Fruit fly (Drosophila melanogaster) whole organism, pupa: ENCODE results near the gene CG46426.

ENCODE experiments used
- CG12605 ChIP-seq: fragments of 200-800 bp; sonication (Bioruptor generic); IDR thresholded peaks from 2 replicates; pipeline ENCODE4 v1.3.6; 2022; ENCODE audit warnings: missing biosample characterization, missing genetic modification characterization
- CG4496 ChIP-seq: fragments of 200-800 bp; sonication (Bioruptor generic); IDR thresholded peaks from 3 replicates; pipeline ENCODE4 v1.3.6; 2022; ENCODE audit warnings: missing biosample characterization, missing genetic modification characterization
- CG8159 ChIP-seq: fragments of 200-800 bp; sonication (Bioruptor generic); optimal IDR thresholded peaks from 3 replicates; lab custom pipeline; 2018; ENCODE audit warnings: missing biosample characterization, mild to moderate bottlenecking, missing genetic modification characterization, moderate library complexity
- D1 ChIP-seq: fragments of 200-800 bp; sonication (Bioruptor generic); optimal IDR thresholded peaks from 2 replicates; lab custom pipeline; 2018; ENCODE audit warnings: missing biosample characterization, mild to moderate bottlenecking, missing genetic modification characterization, moderate library complexity
- EcR ChIP-seq: fragments of 200-800 bp; sonication (Bioruptor generic); optimal IDR thresholded peaks from 3 replicates; lab custom pipeline; 2019; ENCODE audit warnings: missing biosample characterization, missing genetic modification characterization, mild to moderate bottlenecking, moderate library complexity, missing genetic modification reagents
- gl ChIP-seq: fragments of 200-800 bp; sonication (Bioruptor generic); optimal IDR thresholded peaks from 2 replicates; lab custom pipeline; 2018; ENCODE audit warnings: missing biosample characterization, mild to moderate bottlenecking, missing genetic modification characterization

DNA sequence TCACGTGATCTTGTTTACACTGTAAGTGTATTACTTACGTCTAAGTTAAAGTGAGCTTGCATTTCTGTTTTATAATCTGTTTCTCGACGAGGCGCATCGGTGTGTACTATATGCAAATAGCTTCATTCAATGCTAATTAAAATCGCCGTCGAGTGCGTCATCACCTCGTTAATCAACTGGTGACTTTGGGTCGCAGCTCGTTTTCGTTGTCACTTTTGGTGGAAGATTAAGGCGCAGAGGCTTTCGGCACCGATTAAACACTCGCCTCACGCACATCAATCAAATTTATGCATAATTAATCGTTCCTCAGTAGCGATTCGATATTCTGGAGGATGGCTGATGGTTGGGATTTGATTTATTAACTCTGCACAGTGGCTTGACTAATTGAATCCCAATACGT lies 1.6 kb downstream of the CG46426 start:
- no peak for TF ChIP-seq CG12605 (GFP tag; lab: Robert Waterston, UW)
- no peak for TF ChIP-seq CG4496 (GFP tag; lab: Robert Waterston, UW)
- TF ChIP-seq CG8159 = no peak
- no peak for TF ChIP-seq D1 (tag; lab: Kevin White, UChicago)
- TF ChIP-seq gl (tag; lab: Kevin White, UChicago) = no peak
- no peak for TF ChIP-seq EcR (GFP tag; lab: Kevin White, UChicago)
